Worm (Caenorhabditis elegans): ENCODE measurements around the gene sws-1.

The sws-1 gene

ce11 chrV:19001656-19002055 is 20.4 kb upstream of the sws-1 start, which contains the start of gene Y39B6A.33:
Gene Y39B6A.33 (plus strand): TSS chrV:19001956.
- TF ChIP-seq ceh-43 (GFP tag; optimal IDR thresholded peaks at IDR 0.05) (no peak), hlh-1 (tag; optimal IDR thresholded peaks at IDR 0.05) (no peak), mab-5 (tag; optimal IDR thresholded peaks at IDR 0.05) (no peak)

ce11 chrV:19001016-19001415 is 19.7 kb upstream of the sws-1 start, which contains the start of gene Y39B6A.34:
Gene Y39B6A.34 (plus strand): TSS chrV:19001018.
- TF ChIP-seq ceh-83 (GFP tag; optimal IDR thresholded peaks at IDR 0.05), result no peak
- no peak for TF ChIP-seq cnd-1 (tag; optimal IDR thresholded peaks at IDR 0.05)
- no peak for TF ChIP-seq lin-13 (tag; optimal IDR thresholded peaks at IDR 0.05)
- no peak for TF ChIP-seq ceh-39 (tag; optimal IDR thresholded peaks at IDR 0.05)
- peak; percentile 75 for TF ChIP-seq zip-8 (tag; optimal IDR thresholded peaks at IDR 0.05)
- no peak for TF ChIP-seq unc-62 (GFP tag; optimal IDR thresholded peaks at IDR 0.05)
- peak; percentile 1 for TF ChIP-seq hlh-1 (tag; optimal IDR thresholded peaks at IDR 0.05)
- no peak for TF ChIP-seq sptf-1 (tag; optimal IDR thresholded peaks at IDR 0.05)
- TF ChIP-seq M03D4.4 (tag; optimal IDR thresholded peaks at IDR 0.05), result peak; percentile 21
- no peak for TF ChIP-seq tbx-8 (GFP tag; optimal IDR thresholded peaks at IDR 0.05)
- TF ChIP-seq mep-1 (tag; optimal IDR thresholded peaks at IDR 0.05), result no peak
- TF ChIP-seq unc-39 (tag; optimal IDR thresholded peaks at IDR 0.05), result no peak
- no peak for TF ChIP-seq snpc-4 (tag; optimal IDR thresholded peaks at IDR 0.05)
- no peak for TF ChIP-seq flh-1 (GFP tag; optimal IDR thresholded peaks at IDR 0.05)
- peak; percentile 38 for TF ChIP-seq ces-1 (GFP tag; optimal IDR thresholded peaks at IDR 0.05)
- TF ChIP-seq drap-1 (GFP tag; optimal IDR thresholded peaks at IDR 0.05), result peak; percentile 24

ce11 chrV:19000542-19000941 is 19.3 kb upstream of the sws-1 start:
- TF ChIP-seq unc-62 (GFP tag; optimal IDR thresholded peaks at IDR 0.05) (no peak), cnd-1 (tag; optimal IDR thresholded peaks at IDR 0.05) (no peak), lin-13 (tag; optimal IDR thresholded peaks at IDR 0.05) (no peak), nhr-76 (tag; optimal IDR thresholded peaks at IDR 0.05) (no peak), hlh-1 (tag; optimal IDR thresholded peaks at IDR 0.05) (no peak), unc-39 (tag; optimal IDR thresholded peaks at IDR 0.05) (no peak), sem-2 (GFP tag; optimal IDR thresholded peaks at IDR 0.05) (no peak), lsy-2 (tag; optimal IDR thresholded peaks at IDR 0.05) (no peak), ceh-39 (tag; optimal IDR thresholded peaks at IDR 0.05) (no peak)

- TF ChIP-seq nhr-2 (tag; optimal IDR thresholded peaks at IDR 0.05) (no peak), tbx-8 (GFP tag; optimal IDR thresholded peaks at IDR 0.05) (no peak), elt-3 (tag; optimal IDR thresholded peaks at IDR 0.05) (no peak), mls-2 (tag; optimal IDR thresholded peaks at IDR 0.05) (no peak), nhr-237 (tag; optimal IDR thresholded peaks at IDR 0.05) (no peak), blmp-1 (tag; optimal IDR thresholded peaks at IDR 0.05) (no peak), snpc-4 (tag; optimal IDR thresholded peaks at IDR 0.05) (no peak), mab-5 (tag; optimal IDR thresholded peaks at IDR 0.05) (no peak), unc-62 (GFP tag; optimal IDR thresholded peaks at IDR 0.05) (no peak), unc-120 (tag; optimal IDR thresholded peaks at IDR 0.05; ENCODE audit: poor library complexity, severe bottlenecking) (no peak), pha-4 (tag; optimal IDR thresholded peaks at IDR 0.05) (no peak)
These were observed 16.8 kb upstream of the sws-1 start, which contains the start of gene tgt-2 for ce11 chrV:18998045-18998444. Gene tgt-2 (plus strand): TSS chrV:18998345.

- TF ChIP-seq unc-39 (tag; optimal IDR thresholded peaks at IDR 0.05), result no peak
- no peak for TF ChIP-seq blmp-1 (tag; optimal IDR thresholded peaks at IDR 0.05)
- TF ChIP-seq mab-5 (tag; optimal IDR thresholded peaks at IDR 0.05), result no peak
- TF ChIP-seq lin-13 (tag; optimal IDR thresholded peaks at IDR 0.05), result no peak
- TF ChIP-seq nhr-76 (tag; optimal IDR thresholded peaks at IDR 0.05), result no peak
- no peak for TF ChIP-seq sptf-1 (tag; optimal IDR thresholded peaks at IDR 0.05)
- no peak for TF ChIP-seq nhr-28 (tag; optimal IDR thresholded peaks at IDR 0.05)
- no peak for TF ChIP-seq ham-2 (GFP tag; optimal IDR thresholded peaks at IDR 0.05)
- no peak for TF ChIP-seq mls-2 (tag; optimal IDR thresholded peaks at IDR 0.05)
These were observed 12.3 kb upstream of the sws-1 start, which contains the start of gene gtf-2F2 for ce11 chrV:18993535-18993990. Gene gtf-2F2 (plus strand): TSS chrV:18993940.

- TF ChIP-seq zip-8 (tag; optimal IDR thresholded peaks at IDR 0.05), result peak; percentile 97
- no peak for TF ChIP-seq unc-120 (tag; optimal IDR thresholded peaks at IDR 0.05; ENCODE audit: poor library complexity, severe bottlenecking)
These were observed 11.7 kb upstream of the sws-1 start for ce11 chrV:18993017-18993416.
